Fruit fly (Drosophila melanogaster): Measurements from ENCODE around the gene CG14109.

CG14109 gene

DNA sequence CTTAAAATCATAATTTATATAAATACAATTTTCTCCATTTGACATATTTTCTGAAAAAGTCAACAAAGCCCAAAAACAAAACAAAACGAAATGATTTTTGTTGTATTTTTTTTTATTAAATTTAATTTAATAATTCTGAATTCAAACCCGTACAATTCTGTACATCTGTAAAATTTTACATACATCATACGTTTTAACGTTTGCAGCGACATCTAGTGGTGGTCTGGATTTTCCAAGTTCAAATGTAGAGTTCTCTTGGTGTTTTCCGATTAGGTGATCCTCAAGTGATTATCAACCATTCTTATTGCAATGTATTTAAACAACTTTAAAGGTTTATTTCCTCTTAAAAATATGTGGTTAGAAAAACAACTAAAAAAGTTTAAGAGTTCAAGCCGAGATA lies 29.7 kb upstream of the CG14109 start (continued):
- no peak for TF ChIP-seq CkIIα-i1 (GFP tag; IDR thresholded peaks at IDR 0.05)
- no peak for TF ChIP-seq HmgD (GFP tag; optimal IDR thresholded peaks at IDR 0.05)
- TF ChIP-seq sd (tag; optimal IDR thresholded peaks at IDR 0.05) = no peak
- TF ChIP-seq ara (GFP tag; IDR thresholded peaks at IDR 0.05) = no peak
- no peak for TF ChIP-seq CG6254 (GFP tag; optimal IDR thresholded peaks at IDR 0.05)
- TF ChIP-seq Jarid2 (GFP tag; optimal IDR thresholded peaks at IDR 0.05) = peak; percentile 34
- no peak for TF ChIP-seq HHEX (GFP tag; optimal IDR thresholded peaks at IDR 0.05)
- no peak for TF ChIP-seq Taf1 (GFP tag; IDR thresholded peaks at IDR 0.05)
- TF ChIP-seq her (GFP tag; optimal IDR thresholded peaks at IDR 0.05) = no peak
- peak; percentile 62 for TF ChIP-seq Bgb (GFP tag; IDR thresholded peaks at IDR 0.05; ENCODE audit: partially characterized antibody)
- 0 out of 2 replicates have a peak, but pooled peaks have one; percentile 20 for TF ChIP-seq Ptx1 (GFP tag; IDR thresholded peaks at IDR 0.05)
- TF ChIP-seq CG14014 (GFP tag; IDR thresholded peaks at IDR 0.05) = no peak
- TF ChIP-seq crc (GFP tag; optimal IDR thresholded peaks at IDR 0.05) = no peak
- TF ChIP-seq sr (GFP tag; IDR thresholded peaks at IDR 0.05) = no peak
- no peak for TF ChIP-seq CG6654 (GFP tag; optimal IDR thresholded peaks at IDR 0.05)
- no peak for TF ChIP-seq CG31224 (GFP tag; IDR thresholded peaks at IDR 0.05)
- TF ChIP-seq CG4820 (GFP tag; optimal IDR thresholded peaks at IDR 0.05) = peak; percentile 41
- no peak for TF ChIP-seq CG31388 (GFP tag; optimal IDR thresholded peaks at IDR 0.05)
- peak; percentile 11 for TF ChIP-seq pum (GFP tag; optimal IDR thresholded peaks at IDR 0.05)
- TF ChIP-seq org-1 (GFP tag; optimal IDR thresholded peaks at IDR 0.05) = no peak
- TF ChIP-seq CG33213 (GFP tag; optimal IDR thresholded peaks at IDR 0.05) = peak; percentile 49
- no peak for TF ChIP-seq CG2202 (tag; optimal IDR thresholded peaks at IDR 0.05)
- no peak; the same call in 2 of the 3 replicates for TF ChIP-seq knrl (GFP tag; IDR thresholded peaks at IDR 0.05; ENCODE audit: partially characterized antibody)
- TF ChIP-seq odd (GFP tag; optimal IDR thresholded peaks at IDR 0.05) = no peak
- TF ChIP-seq bigmax (GFP tag; optimal IDR thresholded peaks at IDR 0.05) = no peak
- no peak for TF ChIP-seq Mrtf (GFP tag; IDR thresholded peaks at IDR 0.05)
- TF ChIP-seq Rx (GFP tag; IDR thresholded peaks at IDR 0.05) = no peak
- TF ChIP-seq Nf-YA (GFP tag; IDR thresholded peaks at IDR 0.05) = no peak
- no peak for TF ChIP-seq nom (GFP tag; optimal IDR thresholded peaks at IDR 0.05)
- no peak for TF ChIP-seq gt (GFP tag; IDR thresholded peaks at IDR 0.05)
- no peak for TF ChIP-seq Hey (tag; optimal IDR thresholded peaks at IDR 0.05)
- TF ChIP-seq ssp (GFP tag; IDR thresholded peaks at IDR 0.05) = no peak
- TF ChIP-seq CG10267 (tag; optimal IDR thresholded peaks at IDR 0.05) = peak; percentile 49
- TF ChIP-seq CG1529 (GFP tag; optimal IDR thresholded peaks at IDR 0.05) = no peak
- TF ChIP-seq Lpt (GFP tag; optimal IDR thresholded peaks at IDR 0.05) = no peak
- no peak for TF ChIP-seq CG14860 (GFP tag; IDR thresholded peaks at IDR 0.05; ENCODE audit: partially characterized antibody)
- TF ChIP-seq CG8944 (GFP tag; optimal IDR thresholded peaks at IDR 0.05) = peak; percentile 26
- TF ChIP-seq lab (GFP tag; optimal IDR thresholded peaks at IDR 0.05) = no peak
- TF ChIP-seq CG14050 (GFP tag; IDR thresholded peaks at IDR 0.05) = no peak
- no peak for TF ChIP-seq cwo (GFP tag; optimal IDR thresholded peaks at IDR 0.05)
- no peak for TF ChIP-seq CG10147 (GFP tag; optimal IDR thresholded peaks at IDR 0.05)
- TF ChIP-seq row (GFP tag; IDR thresholded peaks at IDR 0.05) = no peak
- TF ChIP-seq CG4282 (GFP tag; optimal IDR thresholded peaks at IDR 0.05) = no peak
- no peak for TF ChIP-seq CG4854 (GFP tag; optimal IDR thresholded peaks at IDR 0.05)
- no peak for TF ChIP-seq CG11695 (GFP tag; IDR thresholded peaks at IDR 0.05)
- TF ChIP-seq chif (GFP tag; optimal IDR thresholded peaks at IDR 0.05) = peak in 1 of 2 experiments; percentile 66
- no peak for TF ChIP-seq eyg (GFP tag; optimal IDR thresholded peaks at IDR 0.05)
- no peak for TF ChIP-seq CG10462 (GFP tag; optimal IDR thresholded peaks at IDR 0.05)
- no peak for TF ChIP-seq Doc3 (GFP tag; IDR thresholded peaks at IDR 0.05; ENCODE audit: partially characterized antibody)
- TF ChIP-seq otp (GFP tag; IDR thresholded peaks at IDR 0.05) = no peak
- peak; percentile 43; the same call in 1 of the 2 replicates for TF ChIP-seq CG9932 (GFP tag; IDR thresholded peaks at IDR 0.05)
- TF ChIP-seq Dfd (GFP tag; optimal IDR thresholded peaks at IDR 0.05) = no peak
